Fruit fly (Drosophila melanogaster): ENCODE data around the gene mid.
A peak's percentile ranks its signal among the peaks of the same experiment; 100 is the strongest.

The mid gene

dm6 chr2L:5476699-5477098 lies 15.3 kb downstream of the mid start (continued):
- TF ChIP-seq CG2129 (GFP tag; IDR thresholded peaks at IDR 0.05; ENCODE audit: partially characterized antibody) (no peak), p53 (GFP tag; optimal IDR thresholded peaks at IDR 0.05) (peak; percentile 81), Bgb (GFP tag; IDR thresholded peaks at IDR 0.05; ENCODE audit: partially characterized antibody) (no peak), zen2 (GFP tag; IDR thresholded peaks at IDR 0.05; ENCODE audit: partially characterized antibody) (no peak), zf30C (GFP tag; optimal IDR thresholded peaks at IDR 0.05) (peak; percentile 69), nerfin-1 (tag; optimal IDR thresholded peaks at IDR 0.05) (peak; percentile 57), pros (GFP tag; optimal IDR thresholded peaks at IDR 0.05) (no peak), crp (GFP tag; optimal IDR thresholded peaks at IDR 0.05) (peak in 1 of 2 experiments; percentile 6), dm (GFP tag; optimal IDR thresholded peaks at IDR 0.05) (peak; percentile 78), NK7.1 (GFP tag; optimal IDR thresholded peaks at IDR 0.05) (peak; percentile 84), GATAe (GFP tag; conservative IDR thresholded peaks at IDR 0.05) (0 out of 2 replicates have a peak, but pooled peaks have one; percentile 32), CG4360 (GFP tag; IDR thresholded peaks at IDR 0.05) (peak; percentile 65; the same call in 1 of the 2 replicates), maf-S (GFP tag; optimal IDR thresholded peaks at IDR 0.05) (peak; percentile 62), CG17361 (GFP tag; IDR thresholded peaks at IDR 0.05) (peak; percentile 75), CG10366 (GFP tag; IDR thresholded peaks at IDR 0.05) (peak; percentile 89), CG6765 (GFP tag; optimal IDR thresholded peaks at IDR 0.05) (no peak), CG9609 (GFP tag; optimal IDR thresholded peaks at IDR 0.05) (peak; percentile 92), CG15011 (GFP tag; optimal IDR thresholded peaks at IDR 0.05) (peak; percentile 36), Eip74EF (GFP tag; optimal IDR thresholded peaks at IDR 0.05) (peak in 1 of 2 experiments; percentile 23), CG15269 (tag; optimal IDR thresholded peaks at IDR 0.05) (peak; percentile 77), abd-A (tag; optimal IDR thresholded peaks at IDR 0.05) (no peak), CG18476 (GFP tag; optimal IDR thresholded peaks at IDR 0.05) (peak; percentile 15), dan (GFP tag; IDR thresholded peaks at IDR 0.05) (peak; percentile 89), Ptx1 (GFP tag; IDR thresholded peaks at IDR 0.05) (peak; percentile 79), MESR4 (GFP tag; optimal IDR thresholded peaks at IDR 0.05) (peak; percentile 22), B-H2 (GFP tag; optimal IDR thresholded peaks at IDR 0.05) (no peak), CG10979 (tag; optimal IDR thresholded peaks at IDR 0.05) (peak; percentile 90), CG5245 (GFP tag; optimal IDR thresholded peaks at IDR 0.05) (peak; percentile 73), Kr (GFP tag; optimal IDR thresholded peaks at IDR 0.05) (peak; percentile 60), kay (GFP tag; optimal IDR thresholded peaks at IDR 0.05) (peak; percentile 86), fd3F (GFP tag; optimal IDR thresholded peaks at IDR 0.05) (peak; percentile 35), ssp (GFP tag; IDR thresholded peaks at IDR 0.05) (peak; percentile 71), usp (GFP tag; optimal IDR thresholded peaks at IDR 0.05) (no peak), Trl (optimal IDR thresholded peaks at IDR 0.05) (no peak), Trl (GFP tag; optimal IDR thresholded peaks at IDR 0.05) (peak; percentile 83), dpn (GFP tag; optimal IDR thresholded peaks at IDR 0.05) (peak; percentile 83 to 85), tna (GFP tag; IDR thresholded peaks at IDR 0.05; ENCODE audit: partially characterized antibody) (no peak), Awh (GFP tag; IDR thresholded peaks at IDR 0.05) (peak; percentile 78), CG10267 (tag; optimal IDR thresholded peaks at IDR 0.05) (peak; percentile 78), Myb (GFP tag; optimal IDR thresholded peaks at IDR 0.05) (peak; percentile 73), H15 (GFP tag; IDR thresholded peaks at IDR 0.05) (peak; percentile 82; the same call in 2 of the 3 replicates), CG17568 (GFP tag; optimal IDR thresholded peaks at IDR 0.05) (peak; percentile 72), NC2α (GFP tag; optimal IDR thresholded peaks at IDR 0.05) (peak; percentile 66), D (optimal IDR thresholded peaks at IDR 0.05) (no peak), D (GFP tag; optimal IDR thresholded peaks at IDR 0.05) (peak; percentile 87), Hr3 (GFP tag; optimal IDR thresholded peaks at IDR 0.05) (peak; percentile 87), Asciz (GFP tag; optimal IDR thresholded peaks at IDR 0.05) (no peak), CG10209 (GFP tag; optimal IDR thresholded peaks at IDR 0.05) (peak; percentile 76), CG34224 (GFP tag; IDR thresholded peaks at IDR 0.05; ENCODE audit: partially characterized antibody) (no peak), Lim3 (GFP tag; IDR thresholded peaks at IDR 0.05) (peak; percentile 60; the same call in 1 of the 2 replicates)

Measured in whole organism, embryonic.